Worm (Caenorhabditis elegans) whole organism, L1 larva: ENCODE data around the gene Y105C5B.19.
A peak's percentile ranks its signal among the peaks of the same experiment; 100 is the strongest.

ENCODE experiments used
- C04F5.9 ChIP-seq: sonication (generic microtip); optimal IDR thresholded peaks from 2 replicates; lab custom pipeline; 2016; ENCODE audit warnings: missing genetic modification characterization, missing compliant biosample characterization
- Y116A8C.19 ChIP-seq: sonication (generic microtip); optimal IDR thresholded peaks from 2 replicates; lab custom pipeline; 2016; ENCODE audit warnings: missing compliant biosample characterization, missing genetic modification characterization, borderline replicate concordance
- alr-1 ChIP-seq: fragments of 200-800 bp; sonication (Bioruptor generic); optimal IDR thresholded peaks from 2 replicates; lab custom pipeline; 2018; ENCODE audit warnings: borderline replicate concordance, mild to moderate bottlenecking, missing genetic modification characterization, missing compliant biosample characterization
- blmp-1 ChIP-seq: fragments of 150-350 bp; optimal IDR thresholded peaks from 2 replicates; lab custom pipeline; 2014; ENCODE audit warnings: missing biosample characterization, missing genetic modification characterization
- ceh-82 ChIP-seq, 3 experiments: fragments of 150-350 bp in 1 of 3; sonication (generic microtip) in 2 of 3; optimal IDR thresholded peaks; 2 replicates each; lab custom pipeline; 2014 to 2017; ENCODE audit warnings: missing biosample characterization in 3 of 3, missing genetic modification characterization in 3 of 3
- ceh-88 ChIP-seq: fragments of 200-800 bp; sonication (Bioruptor generic); IDR thresholded peaks from 2 replicates; pipeline ENCODE4 v1.3.6; 2022; ENCODE audit warnings: missing genetic modification characterization, missing compliant biosample characterization
- dpl-1 ChIP-seq, 3 experiments: fragments of 150-350 bp in 2 of 3; sonication (generic microtip) in 1 of 3; optimal IDR thresholded peaks; 2 replicates each; lab custom pipeline; 2014 to 2017; ENCODE audit warnings: missing biosample characterization in 3 of 3, missing genetic modification characterization in 3 of 3, missing genetic modification reagents in 3 of 3
- efl-1 ChIP-seq, 4 experiments: fragments of 150-350 bp; optimal IDR thresholded peaks in 3 of 4; peaks in 1 of 4; 1 replicate in 1 of 4; 2 replicates in 3 of 4; lab custom pipeline; 2014; ENCODE audit warnings: missing biosample characterization in 2 of 4, missing genetic modification characterization in 2 of 4, missing genetic modification reagents in 2 of 4
- efl-3 ChIP-seq: fragments of 200-800 bp; sonication (Bioruptor generic); optimal IDR thresholded peaks from 2 replicates; lab custom pipeline; 2018; ENCODE audit warnings: mild to moderate bottlenecking, missing genetic modification characterization, missing compliant biosample characterization
- egl-27 ChIP-seq, 2 experiments: fragments of 150-350 bp in 1 of 2; sonication (generic microtip); optimal IDR thresholded peaks; 3 replicates each; lab custom pipeline; 2017 to 2018; ENCODE audit warnings: missing biosample characterization in 2 of 2, missing genetic modification characterization in 2 of 2, missing genetic modification reagents in 2 of 2
- elt-2 ChIP-seq: sonication (generic microtip); optimal IDR thresholded peaks from 2 replicates; lab custom pipeline; 2016; ENCODE audit warnings: missing genetic modification characterization, mild to moderate bottlenecking, inconsistent platforms, missing compliant biosample characterization, missing genetic modification reagents
- fkh-10 ChIP-seq: sonication (generic microtip); optimal IDR thresholded peaks from 2 replicates; lab custom pipeline; 2017; ENCODE audit warnings: missing biosample characterization, missing genetic modification reagents, missing genetic modification characterization
- fkh-8 ChIP-seq: sonication (generic microtip); optimal IDR thresholded peaks from 2 replicates; lab custom pipeline; 2016; ENCODE audit warnings: mild to moderate bottlenecking, missing genetic modification characterization, missing compliant biosample characterization
- fos-1 ChIP-seq: fragments of 150-350 bp; optimal IDR thresholded peaks from 2 replicates; lab custom pipeline; 2014; ENCODE audit warnings: missing biosample characterization, missing genetic modification characterization
- hlh-17 ChIP-seq: fragments of 200-800 bp; sonication (Bioruptor generic); optimal IDR thresholded peaks from 2 replicates; lab custom pipeline; 2018; ENCODE audit warnings: missing genetic modification characterization, mild to moderate bottlenecking, missing compliant biosample characterization, moderate library complexity, borderline replicate concordance
- hpl-2 ChIP-seq: fragments of 150-350 bp; optimal IDR thresholded peaks from 2 replicates; lab custom pipeline; 2014; ENCODE audit warnings: missing biosample characterization, missing genetic modification reagents, missing genetic modification characterization
- isw-1 ChIP-seq: fragments of 200-800 bp; sonication (Bioruptor generic); IDR thresholded peaks from 2 replicates; pipeline ENCODE4 v1.3.6; 2022; ENCODE audit warnings: missing genetic modification characterization, missing compliant biosample characterization
- lin-13 ChIP-seq: fragments of 150-350 bp; optimal IDR thresholded peaks from 2 replicates; lab custom pipeline; 2014; ENCODE audit warnings: missing biosample characterization, missing genetic modification reagents, missing genetic modification characterization
- lin-14 ChIP-seq: fragments of 200-800 bp; sonication (Bioruptor generic); optimal IDR thresholded peaks from 2 replicates; lab custom pipeline; 2018; ENCODE audit warnings: mild to moderate bottlenecking, missing genetic modification characterization, moderate library complexity, missing compliant biosample characterization
- lin-15B ChIP-seq: fragments of 150-350 bp; sonication (generic microtip); optimal IDR thresholded peaks from 3 replicates; lab custom pipeline; 2014; ENCODE audit warnings: missing biosample characterization, missing genetic modification characterization
- lin-35 ChIP-seq, 2 experiments: fragments of 150-350 bp; optimal IDR thresholded peaks; 2 replicates each; lab custom pipeline; 2014; ENCODE audit warnings: missing biosample characterization in 2 of 2, missing genetic modification characterization in 2 of 2, missing genetic modification reagents in 2 of 2
- lir-3 ChIP-seq: sonication (generic microtip); optimal IDR thresholded peaks from 2 replicates; lab custom pipeline; 2016; ENCODE audit warnings: mild to moderate bottlenecking, missing genetic modification characterization, moderate library complexity, missing compliant biosample characterization; ENCODE audit not compliant: poor library complexity
- mdl-1 ChIP-seq, 2 experiments: fragments of 150-350 bp; optimal IDR thresholded peaks; 2 replicates each; lab custom pipeline; 2014 to 2017; ENCODE audit warnings: missing biosample characterization in 2 of 2, missing genetic modification characterization in 2 of 2, inconsistent platforms in 1 of 2
- mef-2 ChIP-seq: fragments of 150-350 bp; optimal IDR thresholded peaks from 2 replicates; lab custom pipeline; 2014; ENCODE audit warnings: missing biosample characterization, missing genetic modification characterization
- mep-1 ChIP-seq: fragments of 150-350 bp; optimal IDR thresholded peaks from 2 replicates; lab custom pipeline; 2014; ENCODE audit warnings: missing biosample characterization, missing genetic modification characterization
- nhr-11 ChIP-seq: fragments of 150-350 bp; optimal IDR thresholded peaks from 2 replicates; lab custom pipeline; 2014; ENCODE audit warnings: missing biosample characterization, missing genetic modification characterization
- nhr-12 ChIP-seq: sonication (generic microtip); optimal IDR thresholded peaks from 2 replicates; lab custom pipeline; 2017; ENCODE audit warnings: missing biosample characterization, missing genetic modification characterization
- nhr-20 ChIP-seq: sonication (generic microtip); optimal IDR thresholded peaks from 2 replicates; lab custom pipeline; 2016; ENCODE audit warnings: mild to moderate bottlenecking, missing genetic modification characterization, missing compliant biosample characterization
- nhr-237 ChIP-seq: fragments of 150-350 bp; optimal IDR thresholded peaks from 2 replicates; lab custom pipeline; 2014; ENCODE audit warnings: missing biosample characterization, missing genetic modification characterization
- nhr-28 ChIP-seq: fragments of 150-350 bp; optimal IDR thresholded peaks from 2 replicates; lab custom pipeline; 2014; ENCODE audit warnings: missing biosample characterization, missing genetic modification characterization
- nhr-77 ChIP-seq: fragments of 150-350 bp; optimal IDR thresholded peaks from 2 replicates; lab custom pipeline; 2014; ENCODE audit warnings: missing biosample characterization, missing genetic modification characterization
- nhr-85 ChIP-seq: sonication (generic microtip); peaks from one replicate; lab custom pipeline; 2016; ENCODE audit warnings: missing genetic modification characterization, inconsistent platforms, missing compliant biosample characterization
- pqm-1 ChIP-seq: sonication (generic microtip); optimal IDR thresholded peaks from 3 replicates; lab custom pipeline; 2017; ENCODE audit warnings: missing biosample characterization, missing genetic modification characterization
- skn-1 ChIP-seq: fragments of 150-350 bp; optimal IDR thresholded peaks from 2 replicates; lab custom pipeline; 2014; ENCODE audit warnings: missing biosample characterization, missing genetic modification characterization
- snpc-4 ChIP-seq: fragments of 150-350 bp; optimal IDR thresholded peaks from 2 replicates; lab custom pipeline; 2014; ENCODE audit warnings: missing biosample characterization, missing genetic modification characterization
- sox-4 ChIP-seq: sonication (generic microtip); optimal IDR thresholded peaks from 2 replicates; lab custom pipeline; 2016; ENCODE audit warnings: missing genetic modification characterization, missing compliant biosample characterization
- sptf-1 ChIP-seq: fragments of 150-350 bp; optimal IDR thresholded peaks from 2 replicates; lab custom pipeline; 2014; ENCODE audit warnings: missing biosample characterization, missing genetic modification characterization
- swsn-7 ChIP-seq: sonication (generic microtip); optimal IDR thresholded peaks from 2 replicates; lab custom pipeline; 2016; ENCODE audit warnings: missing genetic modification characterization, missing compliant biosample characterization
- unc-62 ChIP-seq: fragments of 150-350 bp; optimal IDR thresholded peaks from 2 replicates; lab custom pipeline; 2014; ENCODE audit warnings: missing biosample characterization, missing genetic modification reagents, missing genetic modification characterization
- vab-15 ChIP-seq: sonication (generic microtip); optimal IDR thresholded peaks from 2 replicates; lab custom pipeline; 2017; ENCODE audit warnings: missing genotype, mild to moderate bottlenecking, missing genetic modification characterization, missing compliant biosample characterization
- xbp-1 ChIP-seq: sonication (generic microtip); optimal IDR thresholded peaks from 2 replicates; lab custom pipeline; 2016; ENCODE audit warnings: missing genetic modification characterization, missing compliant biosample characterization
- ztf-11 ChIP-seq, 2 experiments: sonication (generic microtip); optimal IDR thresholded peaks; 2 replicates each; lab custom pipeline; 2016 to 2017; ENCODE audit warnings: missing genetic modification characterization in 2 of 2, missing biosample characterization in 1 of 2, missing compliant biosample characterization in 1 of 2

Y105C5B.19 gene

ce11 chrIV:15983920-15984631, at the start of gene Y105C5B.19:
Gene Y105C5B.19, minus strand, starts transcription at chrIV:15983970.
- TF ChIP-seq nhr-12 (tag; lab: Kevin White, UChicago) (no peak), nhr-77 (tag; lab: Kevin White, UChicago) (peak; percentile 9), C04F5.9 (tag; lab: Kevin White, UChicago) (no peak), efl-1 (optimal IDR thresholded peaks at IDR 0.05; lab: Kevin White, UChicago) (peak; percentile 41 to 60), efl-1 (GFP tag; optimal IDR thresholded peaks at IDR 0.05 in 1 of 2; lab: Kevin White, UChicago) (no peak), alr-1 (tag; lab: Kevin White, UChicago) (no peak), nhr-28 (no peak), efl-3 (GFP tag; lab: Kevin White, UChicago) (no peak), lin-13 (GFP tag; lab: Kevin White, UChicago) (peak; percentile 1), egl-27 (tag; optimal IDR thresholded peaks at IDR 0.05; lab: Kevin White, UChicago) (no peak), nhr-237 (no peak), pqm-1 (tag; lab: Kevin White, UChicago) (no peak), vab-15 (tag; lab: Kevin White, UChicago) (no peak), sox-4 (tag; lab: Kevin White, UChicago) (no peak), sptf-1 (tag; lab: Kevin White, UChicago) (no peak), ztf-11 (tag; optimal IDR thresholded peaks at IDR 0.05; lab: Kevin White, UChicago) (peak in 1 of 2 experiments; percentile 23), mef-2 (no peak), dpl-1 (GFP tag; optimal IDR thresholded peaks at IDR 0.05; lab: Kevin White, UChicago) (peak in 2 of 3 experiments; percentile 7 to 27), elt-2 (tag; lab: Kevin White, UChicago) (no peak), lin-15B (tag; lab: Kevin White, UChicago) (no peak), fos-1 (tag; lab: Kevin White, UChicago) (no peak), fkh-8 (tag; lab: Kevin White, UChicago) (no peak), mdl-1 (tag; optimal IDR thresholded peaks at IDR 0.05; lab: Kevin White, UChicago) (peak in 1 of 2 experiments; percentile 11), ceh-82 (tag; optimal IDR thresholded peaks at IDR 0.05; lab: Kevin White, UChicago) (no peak), nhr-11 (tag; lab: Kevin White, UChicago) (no peak), hpl-2 (no peak), lin-35 (GFP tag; optimal IDR thresholded peaks at IDR 0.05; lab: Kevin White, UChicago) (no peak), Y116A8C.19 (tag; lab: Kevin White, UChicago) (no peak), xbp-1 (tag; lab: Kevin White, UChicago) (peak; percentile 8), nhr-20 (tag; lab: Kevin White, UChicago) (peak; percentile 33), isw-1 (peak; percentile 6; the same call in 1 of the 2 replicates), blmp-1 (tag; lab: Kevin White, UChicago) (peak; percentile 36), mep-1 (tag; lab: Kevin White, UChicago) (no peak), swsn-7 (tag; lab: Kevin White, UChicago) (peak; percentile 10), lin-14 (no peak), fkh-10 (GFP tag; lab: Kevin White, UChicago) (no peak), skn-1 (tag; lab: Kevin White, UChicago) (no peak), ceh-88 (no peak), snpc-4 (tag; lab: Kevin White, UChicago) (peak; percentile 2), lir-3 (tag; lab: Kevin White, UChicago) (no peak), hlh-17 (no peak), unc-62 (GFP tag; lab: Kevin White, UChicago) (no peak), nhr-85 (tag; lab: Kevin White, UChicago) (no peak)
